Worm (Caenorhabditis elegans): ENCODE results near the gene rsp-8.

ce11 chrIII:11816523-11817003 lies 9.7 kb upstream of the rsp-8 start, which contains the start of gene C18D11.1:
- TF ChIP-seq lin-35 (GFP tag; optimal IDR thresholded peaks at IDR 0.05) (no peak), snpc-4 (GFP tag; optimal IDR thresholded peaks at IDR 0.05) (no peak), snpc-4 (tag; optimal IDR thresholded peaks at IDR 0.05) (no peak), nhr-80 (tag; optimal IDR thresholded peaks at IDR 0.05) (no peak)

Measured in whole organism, young adult.